Fruit fly (Drosophila melanogaster): ENCODE data around the gene CG9636.

The CG9636 gene

DNA sequence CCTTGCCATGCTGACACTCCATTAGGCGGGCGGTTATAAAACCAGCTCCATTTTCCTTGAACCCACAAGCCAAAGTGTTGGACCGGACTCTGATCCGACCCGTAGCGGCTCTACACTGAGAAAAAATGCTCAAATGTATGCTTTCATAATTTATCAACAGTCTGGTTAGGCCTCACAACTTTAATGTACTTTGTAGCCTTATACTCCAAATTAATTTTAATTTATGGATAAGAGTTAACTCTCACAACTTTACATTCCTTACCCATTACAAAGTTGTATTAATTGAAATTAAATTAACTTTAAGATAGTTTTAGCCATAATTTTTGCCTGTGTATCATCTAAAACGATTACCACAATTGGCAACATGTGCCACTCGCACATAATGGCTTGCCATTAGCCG, 12.4 kb upstream of the CG9636 start (continued):
- TF ChIP-seq CG4318 (GFP tag; optimal IDR thresholded peaks at IDR 0.05), result peak; percentile 58
- no peak for TF ChIP-seq CG1621 (tag; optimal IDR thresholded peaks at IDR 0.05)
- TF ChIP-seq cyc (GFP tag; optimal IDR thresholded peaks at IDR 0.05), result no peak
- TF ChIP-seq dac (GFP tag; optimal IDR thresholded peaks at IDR 0.05), result peak; percentile 37
- TF ChIP-seq Ets96B (tag; optimal IDR thresholded peaks at IDR 0.05), result no peak
- no peak for TF ChIP-seq CG16779 (tag; optimal IDR thresholded peaks at IDR 0.05)
- no peak for TF ChIP-seq CG8632 (GFP tag; optimal IDR thresholded peaks at IDR 0.05)
- peak in 1 of 2 experiments; percentile 30 for TF ChIP-seq salr (GFP tag; optimal IDR thresholded peaks at IDR 0.05)
- no peak for TF ChIP-seq Sox14 (GFP tag; optimal IDR thresholded peaks at IDR 0.05)
- peak; percentile 45; the same call in 1 of the 2 replicates for TF ChIP-seq Gug (GFP tag; IDR thresholded peaks at IDR 0.05)
- no peak for TF ChIP-seq Hr38 (GFP tag; optimal IDR thresholded peaks at IDR 0.05)
- peak; percentile 70 for TF ChIP-seq Eip78C (GFP tag)
- TF ChIP-seq acj6 (GFP tag; optimal IDR thresholded peaks at IDR 0.05), result no peak
- TF ChIP-seq CG3919 (GFP tag; optimal IDR thresholded peaks at IDR 0.05), result no peak
- no peak for TF ChIP-seq Smox (GFP tag; optimal IDR thresholded peaks at IDR 0.05)
- TF ChIP-seq CG8119 (GFP tag; IDR thresholded peaks at IDR 0.05), result peak; percentile 84
- TF ChIP-seq CG6854 (GFP tag; optimal IDR thresholded peaks at IDR 0.05), result no peak
- TF ChIP-seq dsx (GFP tag; optimal IDR thresholded peaks at IDR 0.05; ENCODE audit: poor library complexity, severe bottlenecking), result no peak
- peak; percentile 40 for TF ChIP-seq pdm3 (GFP tag; optimal IDR thresholded peaks at IDR 0.05)
- no peak for TF ChIP-seq Ets21C (GFP tag; optimal IDR thresholded peaks at IDR 0.05)
- no peak for TF ChIP-seq CG10631 (GFP tag; optimal IDR thresholded peaks at IDR 0.05)
- no peak; the same call in 1 of the 3 replicates for TF ChIP-seq eg (GFP tag; IDR thresholded peaks at IDR 0.05)
- TF ChIP-seq CG11294 (GFP tag; IDR thresholded peaks at IDR 0.05), result peak; percentile 20; the same call in 1 of the 2 replicates
- no peak for TF ChIP-seq ss (GFP tag; optimal IDR thresholded peaks at IDR 0.05)

DNA sequence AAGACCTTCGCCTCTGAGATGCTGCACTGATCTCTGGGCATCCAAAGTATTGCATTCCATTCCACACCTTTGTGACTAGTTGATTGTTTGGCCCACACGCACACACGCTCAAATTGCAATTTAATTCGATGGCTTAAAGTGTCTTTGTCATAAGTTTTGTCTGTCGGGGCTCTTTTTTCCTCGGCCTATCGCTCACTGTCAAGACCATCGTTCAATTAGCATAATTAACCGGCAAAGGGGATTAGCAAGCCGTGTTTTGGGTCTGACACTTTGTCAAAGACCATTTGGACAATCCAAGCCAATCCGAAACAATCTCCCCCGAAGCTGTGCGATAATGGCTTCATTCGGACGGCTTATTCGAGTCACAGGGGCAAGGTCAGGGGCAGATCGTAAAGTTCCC, 10.8 kb upstream of the CG9636 start:
- TF ChIP-seq Sox15 (GFP tag; optimal IDR thresholded peaks at IDR 0.05) (no peak), spab (GFP tag; optimal IDR thresholded peaks at IDR 0.05) (no peak), cyc (GFP tag; optimal IDR thresholded peaks at IDR 0.05) (no peak), CG11762 (GFP tag; optimal IDR thresholded peaks at IDR 0.05; ENCODE audit: insufficient read depth) (no peak), salr (GFP tag; optimal IDR thresholded peaks at IDR 0.05) (no peak), CG11294 (GFP tag; IDR thresholded peaks at IDR 0.05) (no peak), OdsH (GFP tag; optimal IDR thresholded peaks at IDR 0.05) (no peak), CG1621 (tag; optimal IDR thresholded peaks at IDR 0.05) (no peak), CG6808 (GFP tag; optimal IDR thresholded peaks at IDR 0.05) (no peak), CG6276 (GFP tag; optimal IDR thresholded peaks at IDR 0.05) (no peak), CG9139 (GFP tag; optimal IDR thresholded peaks at IDR 0.05) (no peak), esn (GFP tag; optimal IDR thresholded peaks at IDR 0.05) (no peak), CG4318 (GFP tag; optimal IDR thresholded peaks at IDR 0.05) (no peak), Hr39 (GFP tag; optimal IDR thresholded peaks at IDR 0.05) (no peak), Lpt (GFP tag; optimal IDR thresholded peaks at IDR 0.05) (no peak)

DNA sequence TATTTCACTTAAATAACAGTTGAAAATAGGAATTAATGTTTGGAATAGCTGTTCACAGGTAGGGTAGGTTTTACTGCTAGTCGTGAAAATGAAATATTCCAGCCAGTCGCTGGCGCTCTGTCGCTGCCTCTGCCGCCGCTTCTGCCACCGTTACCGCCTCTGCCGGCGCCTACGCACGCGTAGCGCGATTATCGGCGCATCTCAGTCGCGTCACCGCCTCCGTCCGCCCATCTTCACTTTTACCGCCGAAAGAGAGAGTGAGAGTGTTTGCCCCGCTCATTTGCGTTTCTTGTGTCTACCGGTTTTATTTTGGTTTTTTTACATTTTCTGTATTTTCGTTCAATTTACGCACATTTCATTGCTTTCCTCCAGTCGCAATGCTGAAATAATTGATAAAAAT, 7.9 kb upstream of the CG9636 start:
- peak; percentile 37 for TF ChIP-seq Eip78C (GFP tag)
- no peak for TF ChIP-seq CG31627 (GFP tag; optimal IDR thresholded peaks at IDR 0.05)
- TF ChIP-seq CG6163 (GFP tag; IDR thresholded peaks at IDR 0.05), result 0 out of 3 replicates have a peak, but pooled peaks have one; percentile 22
- TF ChIP-seq Blimp-1 (GFP tag; optimal IDR thresholded peaks at IDR 0.05), result peak; percentile 91
